Fruit fly (Drosophila melanogaster): ENCODE results near the gene CG11842.

dm6 chr3R:29082034-29082433, 29.6 kb downstream of the CG11842 start:
- TF ChIP-seq CG6163 (GFP tag; IDR thresholded peaks at IDR 0.05) (0 out of 3 replicates have a peak, but pooled peaks have one; percentile 7), Hr39 (GFP tag; optimal IDR thresholded peaks at IDR 0.05) (no peak), Met (GFP tag; optimal IDR thresholded peaks at IDR 0.05) (no peak), fd59A (GFP tag; optimal IDR thresholded peaks at IDR 0.05) (no peak), Blimp-1 (GFP tag; optimal IDR thresholded peaks at IDR 0.05) (no peak), Sox15 (GFP tag; optimal IDR thresholded peaks at IDR 0.05) (no peak), vri (GFP tag; optimal IDR thresholded peaks at IDR 0.05) (no peak), CG6792 (GFP tag; optimal IDR thresholded peaks at IDR 0.05) (no peak), CG10669 (GFP tag; optimal IDR thresholded peaks at IDR 0.05) (no peak), CG7368 (GFP tag; optimal IDR thresholded peaks at IDR 0.05) (no peak), CG9139 (GFP tag; optimal IDR thresholded peaks at IDR 0.05) (no peak), CG1621 (tag; optimal IDR thresholded peaks at IDR 0.05) (no peak), CG11762 (GFP tag; optimal IDR thresholded peaks at IDR 0.05; ENCODE audit: insufficient read depth) (no peak), Sox102F (GFP tag; optimal IDR thresholded peaks at IDR 0.05) (no peak)

Measured in whole organism, prepupa.